Fruit fly (Drosophila melanogaster) whole organism, wandering third instar larva: ENCODE measurements around the gene CG13390.

Experiments used
- Abd-B ChIP-seq: fragments of >200 bp; optimal IDR thresholded peaks from 2 replicates; lab custom pipeline; 2017; ENCODE audit warnings: missing biosample characterization, missing genetic modification characterization
- CG32264 ChIP-seq: fragments of 200-800 bp; sonication (Bioruptor generic); optimal IDR thresholded peaks from 2 replicates; lab custom pipeline; 2016; ENCODE audit warnings: missing biosample characterization, missing genetic modification characterization
- CG9705 ChIP-seq: fragments of 200-800 bp; sonication (Bioruptor generic); optimal IDR thresholded peaks from 2 replicates; lab custom pipeline; 2018; ENCODE audit warnings: missing biosample characterization, mild to moderate bottlenecking, missing genetic modification characterization
- OdsH ChIP-seq: fragments of 200-800 bp; sonication (Bioruptor generic); optimal IDR thresholded peaks from 2 replicates; lab custom pipeline; 2016; ENCODE audit warnings: missing biosample characterization, mild to moderate bottlenecking, missing genetic modification characterization
- foxo ChIP-seq, 2 experiments: fragments of 200-800 bp; sonication (Bioruptor generic); optimal IDR thresholded peaks; 2 replicates in 1 of 2; 3 replicates in 1 of 2; lab custom pipeline; 2016 to 2017; ENCODE audit warnings: missing biosample characterization in 2 of 2, missing genetic modification characterization in 2 of 2
- h ChIP-seq: fragments of 200-800 bp; sonication (Bioruptor generic); optimal IDR thresholded peaks from 3 replicates; lab custom pipeline; 2016; ENCODE audit warnings: missing biosample characterization, mild to moderate bottlenecking, missing genetic modification characterization
- lola ChIP-seq: fragments of >200 bp; optimal IDR thresholded peaks from 2 replicates; lab custom pipeline; 2017; ENCODE audit warnings: missing biosample characterization, missing genetic modification characterization
- pan ChIP-seq: fragments of >200 bp; optimal IDR thresholded peaks from 2 replicates; lab custom pipeline; 2017
- usp ChIP-seq: fragments of >200 bp; optimal IDR thresholded peaks from 2 replicates; lab custom pipeline; 2017; ENCODE audit warnings: missing biosample characterization, missing genetic modification characterization

- no peak for TF ChIP-seq CG32264
- no peak for TF ChIP-seq OdsH (GFP tag; lab: Kevin White, UChicago)
- TF ChIP-seq usp (GFP tag; lab: Kevin White, UChicago), result no peak
- TF ChIP-seq Abd-B, result no peak
- TF ChIP-seq h (GFP tag; lab: Kevin White, UChicago), result no peak
- TF ChIP-seq lola (GFP tag; lab: Kevin White, UChicago), result no peak
- TF ChIP-seq CG9705 (GFP tag; lab: Kevin White, UChicago), result no peak
- no peak for TF ChIP-seq pan (lab: Kevin White, UChicago)
- TF ChIP-seq foxo (GFP tag; optimal IDR thresholded peaks at IDR 0.05; lab: Kevin White, UChicago), result no peak
These were observed 34.9 kb upstream of the CG13390 start, which contains the start of gene Naglu for dm6 chr2L:8411530-8411929.
